Worm (Caenorhabditis elegans) whole organism, L3 larva: ENCODE data around the gene lips-12.

Experiments
- R02D3.7 ChIP-seq: fragments of 150-350 bp; optimal IDR thresholded peaks from 2 replicates; lab custom pipeline; 2014; ENCODE audit warnings: missing biosample characterization, missing genetic modification characterization
- aly-2 ChIP-seq: fragments of 150-350 bp; optimal IDR thresholded peaks from 2 replicates; lab custom pipeline; 2014; ENCODE audit warnings: missing biosample characterization, missing genetic modification characterization
- ama-1 ChIP-seq: fragments of 150-350 bp; optimal IDR thresholded peaks from 2 replicates; lab custom pipeline; 2018
- ceh-16 ChIP-seq: sonication (generic microtip); optimal IDR thresholded peaks from 2 replicates; lab custom pipeline; 2017; ENCODE audit warnings: missing biosample characterization, missing genetic modification characterization
- ceh-28 ChIP-seq: fragments of 150-350 bp; optimal IDR thresholded peaks from 2 replicates; lab custom pipeline; 2014; ENCODE audit warnings: missing biosample characterization, missing genetic modification reagents, missing genetic modification characterization
- ceh-82 ChIP-seq: fragments of 150-350 bp; optimal IDR thresholded peaks from 2 replicates; lab custom pipeline; 2014; ENCODE audit warnings: missing biosample characterization, missing genetic modification characterization
- ceh-9 ChIP-seq: sonication (generic microtip); optimal IDR thresholded peaks from 2 replicates; lab custom pipeline; 2018; ENCODE audit warnings: missing biosample characterization, missing genetic modification characterization
- daf-12 ChIP-seq: fragments of 150-350 bp; optimal IDR thresholded peaks from 2 replicates; lab custom pipeline; 2014; ENCODE audit warnings: missing biosample characterization, missing genetic modification reagents, missing genetic modification characterization
- egl-27 ChIP-seq: sonication (generic microtip); optimal IDR thresholded peaks from 4 replicates; lab custom pipeline; 2017; ENCODE audit warnings: missing biosample characterization, missing genetic modification reagents, missing genetic modification characterization
- elt-1 ChIP-seq: fragments of 150-350 bp; optimal IDR thresholded peaks from 2 replicates; lab custom pipeline; 2014; ENCODE audit warnings: missing biosample characterization, missing genetic modification characterization
- elt-2 ChIP-seq: sonication (generic microtip); optimal IDR thresholded peaks from 2 replicates; lab custom pipeline; 2016; ENCODE audit warnings: missing genetic modification reagents, mild to moderate bottlenecking, missing genetic modification characterization, missing compliant biosample characterization
- elt-3 ChIP-seq, 3 experiments: fragments of 150-350 bp in 1 of 3; sonication (generic microtip) in 2 of 3; optimal IDR thresholded peaks; 2 replicates in 2 of 3; 4 replicates in 1 of 3; lab custom pipeline; 2014 to 2017; ENCODE audit warnings: missing biosample characterization in 3 of 3, missing genetic modification characterization in 3 of 3
- eor-1 ChIP-seq, 2 experiments: fragments of 150-350 bp; optimal IDR thresholded peaks; 2 replicates each; lab custom pipeline; 2014 to 2018; ENCODE audit warnings: missing biosample characterization in 2 of 2, missing genetic modification characterization in 2 of 2
- fkh-10 ChIP-seq: sonication (generic microtip); optimal IDR thresholded peaks from 2 replicates; lab custom pipeline; 2017; ENCODE audit warnings: missing biosample characterization, missing genetic modification reagents, missing genetic modification characterization
- fkh-2 ChIP-seq: fragments of 150-350 bp; optimal IDR thresholded peaks from 2 replicates; lab custom pipeline; 2014; ENCODE audit warnings: missing biosample characterization, missing genetic modification reagents, missing genetic modification characterization
- hmg-11 ChIP-seq: sonication (generic microtip); optimal IDR thresholded peaks from 2 replicates; lab custom pipeline; 2016; ENCODE audit warnings: missing genetic modification characterization, missing compliant biosample characterization
- jun-1 ChIP-seq: fragments of 150-350 bp; optimal IDR thresholded peaks from 2 replicates; lab custom pipeline; 2014; ENCODE audit warnings: missing biosample characterization, missing genetic modification reagents, missing genetic modification characterization
- mdl-1 ChIP-seq: fragments of 150-350 bp; optimal IDR thresholded peaks from 2 replicates; lab custom pipeline; 2014; ENCODE audit warnings: missing biosample characterization, missing genetic modification characterization
- nhr-12 ChIP-seq: fragments of 150-350 bp; optimal IDR thresholded peaks from 2 replicates; lab custom pipeline; 2014; ENCODE audit warnings: missing biosample characterization, missing genetic modification characterization
- nhr-23 ChIP-seq: fragments of 150-350 bp; optimal IDR thresholded peaks from 2 replicates; lab custom pipeline; 2014; ENCODE audit warnings: missing biosample characterization, missing genetic modification reagents, missing genetic modification characterization
- nhr-237 ChIP-seq: fragments of 150-350 bp; optimal IDR thresholded peaks from 2 replicates; lab custom pipeline; 2014; ENCODE audit warnings: missing biosample characterization, missing genetic modification characterization
- nhr-25 ChIP-seq: sonication (generic microtip); optimal IDR thresholded peaks from 2 replicates; lab custom pipeline; 2017; ENCODE audit warnings: missing biosample characterization, missing genetic modification characterization
- nhr-28 ChIP-seq: fragments of 150-350 bp; optimal IDR thresholded peaks from 2 replicates; lab custom pipeline; 2014; ENCODE audit warnings: missing biosample characterization, missing genetic modification characterization
- nhr-43 ChIP-seq: sonication (generic microtip); optimal IDR thresholded peaks from 2 replicates; lab custom pipeline; 2016; ENCODE audit warnings: mild to moderate bottlenecking, missing genetic modification characterization, missing compliant biosample characterization; ENCODE audit not compliant: poor library complexity, severe bottlenecking
- nhr-77 ChIP-seq: fragments of 150-350 bp; optimal IDR thresholded peaks from 2 replicates; lab custom pipeline; 2014; ENCODE audit warnings: missing biosample characterization, missing genetic modification characterization
- pha-4 ChIP-seq: fragments of 150-350 bp; optimal IDR thresholded peaks from 2 replicates; lab custom pipeline; 2014; ENCODE audit warnings: missing biosample characterization, missing genetic modification reagents, missing genetic modification characterization
- pqm-1 ChIP-seq: fragments of 150-350 bp; optimal IDR thresholded peaks from 2 replicates; lab custom pipeline; 2017; ENCODE audit warnings: missing biosample characterization, missing genetic modification characterization, inconsistent platforms
- sea-2 ChIP-seq: fragments of 150-350 bp; sonication (generic microtip); optimal IDR thresholded peaks from 4 replicates; lab custom pipeline; 2014; ENCODE audit warnings: missing biosample characterization, missing genetic modification reagents, missing genetic modification characterization
- snpc-4 ChIP-seq: fragments of 150-350 bp; optimal IDR thresholded peaks from 2 replicates; lab custom pipeline; 2014; ENCODE audit warnings: missing biosample characterization, missing genetic modification characterization
- zag-1 ChIP-seq: fragments of 150-350 bp; optimal IDR thresholded peaks from 2 replicates; lab custom pipeline; 2014; ENCODE audit warnings: missing biosample characterization, missing genetic modification characterization
- ztf-11 ChIP-seq: fragments of 150-350 bp; optimal IDR thresholded peaks from 2 replicates; lab custom pipeline; 2014; ENCODE audit warnings: missing biosample characterization, missing genetic modification characterization

lips-12 gene

DNA sequence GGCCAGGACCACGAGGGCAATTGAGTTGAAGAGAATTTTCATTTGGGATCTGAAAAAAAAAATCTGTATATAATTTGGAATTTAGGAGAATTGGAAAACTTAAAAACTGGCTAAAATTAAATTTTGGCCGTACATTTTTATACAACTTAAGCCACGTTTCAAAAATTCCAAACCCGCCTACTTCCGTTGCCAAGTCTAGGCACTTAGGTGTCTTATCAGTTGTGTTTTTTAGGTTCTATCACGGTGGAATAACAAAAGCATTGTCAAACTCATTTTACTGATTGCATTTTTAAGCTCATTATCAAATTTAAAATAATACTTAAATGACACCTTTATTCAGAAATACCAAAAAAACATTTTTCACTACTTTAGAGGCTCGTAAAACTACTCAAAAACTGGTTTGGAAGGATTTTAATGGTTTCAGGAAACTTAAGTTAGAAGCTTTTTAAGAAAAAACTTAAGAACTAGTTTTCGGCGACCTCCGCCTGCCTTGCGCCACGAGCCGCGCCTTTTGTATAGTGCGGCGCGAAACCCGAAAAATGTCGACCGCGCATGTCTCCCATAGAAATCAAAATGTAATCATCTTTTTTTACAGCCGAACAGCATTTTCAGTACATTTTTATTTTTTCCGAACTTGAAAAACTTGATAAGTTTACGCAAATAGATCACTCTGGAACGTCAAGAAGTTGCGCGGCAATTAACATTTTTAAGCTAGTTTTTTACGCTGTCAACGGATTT, 4.1 kb upstream of the lips-12 start, which contains the start of gene lips-13:
Gene lips-13 (minus strand): TSS at position 51 of the 738 bp plus-strand sequence.
- no peak for TF ChIP-seq hmg-11 (tag; lab: Kevin White, UChicago)
- no peak for TF ChIP-seq jun-1 (tag; lab: Kevin White, UChicago)
- TF ChIP-seq ama-1 (lab: Kevin White, UChicago) = no peak
- TF ChIP-seq fkh-10 (GFP tag; lab: Kevin White, UChicago) = no peak
- TF ChIP-seq nhr-25 (tag; lab: Kevin White, UChicago) = no peak
- TF ChIP-seq ceh-16 (tag; lab: Kevin White, UChicago) = no peak
- no peak for TF ChIP-seq egl-27 (tag; lab: Kevin White, UChicago)
- TF ChIP-seq ceh-9 (tag; lab: Kevin White, UChicago) = no peak
- TF ChIP-seq elt-2 (tag; lab: Kevin White, UChicago) = no peak
- no peak for TF ChIP-seq nhr-237 (tag; lab: Kevin White, UChicago)
- TF ChIP-seq pqm-1 = no peak
- TF ChIP-seq fkh-2 = no peak

DNA sequence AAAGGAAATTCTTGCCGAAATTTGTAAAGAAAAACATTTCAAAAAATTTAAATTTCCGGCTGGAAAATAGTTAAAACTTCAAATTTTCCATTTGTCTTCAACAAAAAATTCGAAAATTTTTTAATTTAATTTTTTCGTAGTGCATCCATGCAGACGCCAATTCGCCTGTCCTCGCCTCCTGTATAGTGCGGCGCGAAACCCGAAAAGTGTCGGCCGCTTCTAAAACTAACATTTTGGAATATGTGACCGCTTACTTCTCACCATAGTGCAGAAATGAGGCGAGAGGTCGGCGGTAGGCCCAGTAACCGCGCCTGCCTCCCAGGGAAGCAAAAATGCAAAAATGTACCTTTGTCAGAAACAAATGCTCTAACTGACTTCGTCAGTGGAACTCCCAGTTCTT, 2.5 kb upstream of the lips-12 start:
- peak; percentile 9 for TF ChIP-seq snpc-4 (tag; lab: Kevin White, UChicago)
- TF ChIP-seq daf-12 = no peak

DNA sequence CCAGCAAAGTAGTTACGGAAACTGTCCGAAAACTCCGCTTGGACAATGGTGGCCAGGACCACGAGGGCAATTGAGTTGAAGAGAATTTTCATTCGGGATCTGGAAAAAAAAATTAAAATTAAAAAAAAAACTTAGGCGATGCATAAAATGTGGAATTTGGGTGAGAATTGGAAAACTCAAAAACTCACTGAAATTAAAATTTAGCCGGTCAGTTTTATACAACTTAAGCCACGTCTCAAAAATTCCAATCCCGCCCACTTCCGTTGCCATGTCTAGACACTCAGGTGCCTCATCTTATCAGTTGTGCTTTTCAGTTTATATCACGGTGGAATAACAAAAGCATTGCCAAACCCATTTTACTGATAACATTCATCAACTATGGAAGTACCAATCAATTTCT, 3.1 kb downstream of the lips-12 start, which contains the start of gene lips-11:
Gene lips-11 (minus strand): TSS at position 101 of the 400 bp plus-strand sequence.
- no peak for TF ChIP-seq daf-12
- TF ChIP-seq elt-3 (tag; optimal IDR thresholded peaks at IDR 0.05; lab: Kevin White, UChicago) = no peak
- TF ChIP-seq elt-2 (tag; lab: Kevin White, UChicago) = peak; percentile 19
- TF ChIP-seq R02D3.7 (tag; lab: Kevin White, UChicago) = no peak
- TF ChIP-seq snpc-4 (tag; lab: Kevin White, UChicago) = no peak

DNA sequence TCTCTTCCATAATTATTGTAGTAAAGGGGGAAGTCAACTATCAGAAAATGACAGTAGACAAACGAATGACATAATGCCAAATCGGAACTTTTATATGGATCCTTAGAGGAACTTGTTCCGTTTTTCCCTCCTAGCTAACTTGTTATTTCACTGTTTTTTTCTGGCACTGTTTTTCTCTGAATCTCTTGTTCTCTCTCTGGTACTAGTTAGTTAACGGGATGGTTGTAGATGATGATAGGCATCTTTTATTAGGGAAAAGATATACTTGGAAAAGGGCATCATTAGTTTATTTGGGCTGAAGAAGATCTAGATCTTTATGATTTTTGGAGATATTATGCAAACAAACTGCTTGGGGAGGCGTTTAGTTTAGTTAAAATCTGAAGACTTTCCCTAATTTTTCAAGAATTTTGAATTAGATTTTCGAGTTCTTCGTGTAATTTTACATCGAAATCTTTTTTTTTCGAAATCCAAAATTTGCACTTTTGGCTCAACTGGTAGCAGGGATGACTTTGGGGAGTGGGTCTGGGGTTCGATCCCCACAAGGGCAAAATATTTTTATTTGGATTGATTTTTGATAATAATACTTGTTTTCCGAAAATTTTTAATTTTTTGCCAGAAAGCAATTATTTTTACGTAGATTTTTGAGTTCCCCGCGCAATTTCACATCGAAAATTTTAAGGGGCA, 7.0 kb downstream of the lips-12 start, which contains the start of gene col-40:
Gene col-40 (minus strand): TSS at position 51 of the 684 bp plus-strand sequence.
- no peak for TF ChIP-seq jun-1 (tag; lab: Kevin White, UChicago)
- no peak for TF ChIP-seq nhr-28 (tag; lab: Kevin White, UChicago)
- TF ChIP-seq nhr-77 = no peak
- no peak for TF ChIP-seq pha-4
- no peak for TF ChIP-seq nhr-23 (tag; lab: Kevin White, UChicago)
- TF ChIP-seq aly-2 = no peak
- no peak for TF ChIP-seq mdl-1 (tag; lab: Kevin White, UChicago)
- TF ChIP-seq ceh-28 (tag; lab: Kevin White, UChicago) = no peak
- TF ChIP-seq nhr-43 (tag; lab: Kevin White, UChicago) = no peak
- TF ChIP-seq elt-3 (tag; optimal IDR thresholded peaks at IDR 0.05; lab: Kevin White, UChicago) = no peak
- no peak for TF ChIP-seq fkh-10 (GFP tag; lab: Kevin White, UChicago)
- no peak for TF ChIP-seq eor-1 (tag; optimal IDR thresholded peaks at IDR 0.05; lab: Kevin White, UChicago)
- TF ChIP-seq zag-1 (tag; lab: Kevin White, UChicago) = no peak
- TF ChIP-seq ztf-11 (tag; lab: Kevin White, UChicago) = no peak
- no peak for TF ChIP-seq sea-2 (GFP tag; lab: Kevin White, UChicago)
- TF ChIP-seq ceh-82 = no peak

DNA sequence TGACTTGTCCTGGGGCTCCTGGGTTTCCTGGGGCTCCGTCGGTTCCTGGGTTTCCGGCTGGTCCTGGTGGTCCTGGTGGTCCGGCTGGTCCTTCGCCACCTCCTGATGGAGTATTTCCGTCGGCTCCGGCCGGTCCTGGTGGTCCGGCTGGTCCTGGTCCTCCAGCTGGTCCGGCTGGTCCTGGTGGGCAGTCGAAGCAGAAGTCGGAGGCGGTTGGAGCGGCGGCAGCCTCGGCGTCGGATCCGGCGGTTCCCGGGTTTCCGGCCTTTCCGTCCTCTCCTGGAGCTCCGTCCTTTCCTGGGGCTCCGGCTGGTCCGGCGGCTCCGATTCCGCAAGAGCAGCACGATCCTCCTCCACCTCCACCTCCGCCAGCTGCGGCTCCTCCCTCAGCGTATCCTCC, 8.7 kb downstream of the lips-12 start:
- TF ChIP-seq fkh-2 = no peak
- no peak for TF ChIP-seq nhr-12 (tag; lab: Kevin White, UChicago)
- TF ChIP-seq R02D3.7 (tag; lab: Kevin White, UChicago) = no peak
- TF ChIP-seq sea-2 (GFP tag; lab: Kevin White, UChicago) = no peak
- TF ChIP-seq mdl-1 (tag; lab: Kevin White, UChicago) = no peak
- TF ChIP-seq ceh-16 (tag; lab: Kevin White, UChicago) = no peak
- TF ChIP-seq elt-1 (tag; lab: Kevin White, UChicago) = no peak
- TF ChIP-seq elt-3 (tag; optimal IDR thresholded peaks at IDR 0.05; lab: Kevin White, UChicago) = no peak
